Worm (Caenorhabditis elegans) whole organism, L1 larva: Measurements from ENCODE around the gene F56D6.20.

Experiments used
- fkh-10 ChIP-seq: sonication (generic microtip); optimal IDR thresholded peaks from 2 replicates; lab custom pipeline; 2017; ENCODE audit warnings: missing biosample characterization, missing genetic modification reagents, missing genetic modification characterization
- nhr-11 ChIP-seq: fragments of 150-350 bp; optimal IDR thresholded peaks from 2 replicates; lab custom pipeline; 2014; ENCODE audit warnings: missing biosample characterization, missing genetic modification characterization
- nhr-237 ChIP-seq: fragments of 150-350 bp; optimal IDR thresholded peaks from 2 replicates; lab custom pipeline; 2014; ENCODE audit warnings: missing biosample characterization, missing genetic modification characterization

DNA sequence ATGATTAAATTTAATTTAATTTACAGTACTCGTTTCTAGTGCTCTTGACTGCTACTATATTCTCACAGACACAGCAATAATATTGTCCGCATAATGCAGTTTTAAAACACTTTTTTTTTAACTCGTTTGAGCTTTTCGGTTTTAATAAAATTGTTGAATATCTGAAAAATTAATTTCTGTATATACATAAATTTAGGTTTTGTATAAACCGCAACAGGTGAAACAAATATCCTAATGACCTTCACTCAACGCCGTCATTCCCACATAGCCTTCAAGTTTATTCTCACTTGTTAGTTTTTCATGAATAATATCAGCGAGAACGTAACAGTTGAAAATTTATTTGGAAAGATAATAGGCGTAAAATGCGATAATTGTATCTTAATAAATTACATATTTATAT lies 6.8 kb downstream of the F56D6.20 start, which contains the start of gene srz-19:
- TF ChIP-seq nhr-11 = no peak
- no peak for TF ChIP-seq nhr-237 (tag; lab: Kevin White, UChicago)
- no peak for TF ChIP-seq fkh-10
